Fruit fly (Drosophila melanogaster) whole organism, prepupa: ENCODE results near the gene CG6398.
A peak's percentile ranks its signal among the peaks of the same experiment; 100 is the strongest.

Experiments used
- CG10631 ChIP-seq: fragments of 200-800 bp; sonication (Bioruptor generic); optimal IDR thresholded peaks from 2 replicates; lab custom pipeline; 2016; ENCODE audit warnings: missing biosample characterization, missing genetic modification characterization
- CG10669 ChIP-seq: fragments of 200-800 bp; sonication (Bioruptor generic); optimal IDR thresholded peaks from 3 replicates; lab custom pipeline; 2018; ENCODE audit warnings: missing biosample characterization, mild to moderate bottlenecking, missing genetic modification characterization, moderate library complexity
- CG11294 ChIP-seq: fragments of 200-800 bp; sonication (Bioruptor generic); IDR thresholded peaks from 2 replicates; pipeline ENCODE4 v1.3.6; 2022; ENCODE audit warnings: missing biosample characterization, missing genetic modification characterization
- CG11762 ChIP-seq: fragments of 200-800 bp; sonication (Bioruptor generic); optimal IDR thresholded peaks from 3 replicates; lab custom pipeline; 2016; ENCODE audit warnings: missing biosample characterization, missing genetic modification characterization; ENCODE audit not compliant: insufficient read depth
- CG11902 ChIP-seq: fragments of 200-800 bp; sonication (Bioruptor generic); optimal IDR thresholded peaks from 3 replicates; lab custom pipeline; 2016; ENCODE audit warnings: missing biosample characterization, missing genetic modification characterization
- CG15336 ChIP-seq: fragments of 200-800 bp; sonication (Bioruptor generic); IDR thresholded peaks from 2 replicates; pipeline ENCODE4 v1.3.6; 2022; ENCODE audit warnings: missing biosample characterization, missing genetic modification characterization
- CG1621 ChIP-seq: fragments of 200-800 bp; sonication (Bioruptor generic); optimal IDR thresholded peaks from 3 replicates; lab custom pipeline; 2018; ENCODE audit warnings: missing biosample characterization, mild to moderate bottlenecking, missing genetic modification characterization
- CG16779 ChIP-seq: fragments of 200-800 bp; sonication (Bioruptor generic); optimal IDR thresholded peaks from 3 replicates; lab custom pipeline; 2017; ENCODE audit warnings: missing biosample characterization, mild to moderate bottlenecking, missing genetic modification characterization
- CG32006 ChIP-seq: fragments of 200-800 bp; sonication (Bioruptor generic); optimal IDR thresholded peaks from 3 replicates; lab custom pipeline; 2017; ENCODE audit warnings: missing biosample characterization, mild to moderate bottlenecking, missing genetic modification characterization
- CG34406 ChIP-seq: fragments of 200-800 bp; sonication (Bioruptor generic); optimal IDR thresholded peaks from 3 replicates; lab custom pipeline; 2016; ENCODE audit warnings: missing biosample characterization, missing genetic modification characterization
- CG3919 ChIP-seq: fragments of 200-800 bp; sonication (Bioruptor generic); optimal IDR thresholded peaks from 3 replicates; lab custom pipeline; 2016; ENCODE audit warnings: missing biosample characterization, missing genetic modification characterization
- CG4318 ChIP-seq: fragments of 200-800 bp; sonication (Bioruptor generic); optimal IDR thresholded peaks from 3 replicates; lab custom pipeline; 2017; ENCODE audit warnings: missing biosample characterization, mild to moderate bottlenecking, missing genetic modification characterization
- CG6163 ChIP-seq: fragments of 200-800 bp; sonication (Bioruptor generic); IDR thresholded peaks from 3 replicates; pipeline ENCODE4 v1.3.6; 2022; ENCODE audit warnings: missing biosample characterization, missing genetic modification characterization
- CG6276 ChIP-seq: fragments of 200-800 bp; sonication (Bioruptor generic); optimal IDR thresholded peaks from 2 replicates; lab custom pipeline; 2017; ENCODE audit warnings: missing biosample characterization, mild to moderate bottlenecking, missing genetic modification characterization
- CG6808 ChIP-seq: fragments of 200-800 bp; sonication (Bioruptor generic); optimal IDR thresholded peaks from 3 replicates; lab custom pipeline; 2017; ENCODE audit warnings: missing biosample characterization, missing genetic modification characterization, mild to moderate bottlenecking, moderate library complexity, missing genetic modification reagents
- CG6854 ChIP-seq: fragments of 200-800 bp; sonication (Bioruptor generic); optimal IDR thresholded peaks from 2 replicates; lab custom pipeline; 2017; ENCODE audit warnings: missing biosample characterization, mild to moderate bottlenecking, missing genetic modification characterization
- CG7368 ChIP-seq: fragments of 200-800 bp; sonication (Bioruptor generic); optimal IDR thresholded peaks from 3 replicates; lab custom pipeline; 2016; ENCODE audit warnings: missing biosample characterization, missing genetic modification characterization
- CG8119 ChIP-seq: fragments of 200-800 bp; sonication (Bioruptor generic); IDR thresholded peaks from 3 replicates; pipeline ENCODE4 v1.3.6; 2022; ENCODE audit warnings: missing biosample characterization, missing genetic modification characterization
- CG8319 ChIP-seq: fragments of 200-800 bp; sonication (Bioruptor generic); optimal IDR thresholded peaks from 3 replicates; lab custom pipeline; 2016; ENCODE audit warnings: missing biosample characterization, missing genetic modification characterization
- CG9139 ChIP-seq: fragments of 200-800 bp; sonication (Bioruptor generic); optimal IDR thresholded peaks from 3 replicates; lab custom pipeline; 2017; ENCODE audit warnings: missing biosample characterization, mild to moderate bottlenecking, missing genetic modification characterization
- Eip75B ChIP-seq: fragments of 200-800 bp; sonication (Bioruptor generic); optimal IDR thresholded peaks from 3 replicates; lab custom pipeline; 2016; ENCODE audit warnings: missing biosample characterization, missing genetic modification characterization
- Eip78C ChIP-seq: fragments of 200-800 bp; sonication (Bioruptor generic); peaks from one replicate; lab custom pipeline; 2016; ENCODE audit warnings: missing biosample characterization, missing genetic modification characterization
- Eip93F ChIP-seq: fragments of 200-800 bp; sonication (Bioruptor generic); optimal IDR thresholded peaks from 2 replicates; lab custom pipeline; 2016; ENCODE audit warnings: missing biosample characterization, mild to moderate bottlenecking, missing genetic modification characterization
- Ets21C ChIP-seq: fragments of 200-800 bp; sonication (Bioruptor generic); optimal IDR thresholded peaks from 3 replicates; lab custom pipeline; 2016; ENCODE audit warnings: missing biosample characterization, missing genetic modification characterization
- Gug ChIP-seq: fragments of 200-800 bp; sonication (Bioruptor generic); IDR thresholded peaks from 2 replicates; pipeline ENCODE4 v1.3.6; 2022; ENCODE audit warnings: missing biosample characterization, missing genetic modification characterization
- Hr38 ChIP-seq: sonication (Bioruptor generic); optimal IDR thresholded peaks from 2 replicates; lab custom pipeline; 2016; ENCODE audit warnings: missing biosample characterization, missing genetic modification characterization
- Hr39 ChIP-seq: fragments of 200-800 bp; sonication (Bioruptor generic); optimal IDR thresholded peaks from 2 replicates; lab custom pipeline; 2016; ENCODE audit warnings: missing biosample characterization, missing genetic modification characterization
- Hr4 ChIP-seq: fragments of 200-800 bp; sonication (Bioruptor generic); optimal IDR thresholded peaks from 3 replicates; lab custom pipeline; 2016; ENCODE audit warnings: missing biosample characterization, missing genetic modification characterization
- Lpt ChIP-seq: fragments of 200-800 bp; sonication (Bioruptor generic); optimal IDR thresholded peaks from 3 replicates; lab custom pipeline; 2016; ENCODE audit warnings: missing biosample characterization, missing genetic modification characterization
- Met ChIP-seq: fragments of 200-800 bp; sonication (Bioruptor generic); optimal IDR thresholded peaks from 3 replicates; lab custom pipeline; 2016; ENCODE audit warnings: missing biosample characterization, missing genetic modification characterization
- OdsH ChIP-seq: fragments of 200-800 bp; sonication (Bioruptor generic); optimal IDR thresholded peaks from 3 replicates; lab custom pipeline; 2016; ENCODE audit warnings: missing biosample characterization, missing genetic modification characterization
- Smox ChIP-seq: fragments of 200-800 bp; sonication (Bioruptor generic); optimal IDR thresholded peaks from 3 replicates; lab custom pipeline; 2016; ENCODE audit warnings: missing biosample characterization, missing genetic modification characterization
- Sox102F ChIP-seq: fragments of 200-800 bp; sonication (Bioruptor generic); optimal IDR thresholded peaks from 2 replicates; lab custom pipeline; 2016; ENCODE audit warnings: missing biosample characterization, mild to moderate bottlenecking, missing genetic modification characterization
- Sox14 ChIP-seq: fragments of 200-800 bp; sonication (Bioruptor generic); optimal IDR thresholded peaks from 3 replicates; lab custom pipeline; 2016; ENCODE audit warnings: missing biosample characterization, missing genetic modification characterization
- Sox15 ChIP-seq: fragments of 200-800 bp; sonication (Bioruptor generic); optimal IDR thresholded peaks from 3 replicates; lab custom pipeline; 2016; ENCODE audit warnings: missing biosample characterization, missing genetic modification characterization
- achi ChIP-seq: fragments of 200-800 bp; sonication (Bioruptor generic); optimal IDR thresholded peaks from 3 replicates; lab custom pipeline; 2016; ENCODE audit warnings: missing biosample characterization, missing genetic modification characterization
- acj6 ChIP-seq: fragments of 200-800 bp; sonication (Bioruptor generic); optimal IDR thresholded peaks from 3 replicates; lab custom pipeline; 2016; ENCODE audit warnings: missing biosample characterization, missing genetic modification characterization
- dac ChIP-seq: fragments of 200-800 bp; sonication (Bioruptor generic); optimal IDR thresholded peaks from 2 replicates; lab custom pipeline; 2017; ENCODE audit warnings: missing biosample characterization, mild to moderate bottlenecking, missing genetic modification characterization
- dsx ChIP-seq: fragments of 200-800 bp; optimal IDR thresholded peaks from 3 replicates; lab custom pipeline; 2019; ENCODE audit warnings: missing biosample characterization, mild to moderate bottlenecking, missing genetic modification characterization, moderate library complexity; ENCODE audit not compliant: poor library complexity, severe bottlenecking
- esn ChIP-seq: fragments of 200-800 bp; sonication (Bioruptor generic); optimal IDR thresholded peaks from 2 replicates; lab custom pipeline; 2016; ENCODE audit warnings: missing biosample characterization, mild to moderate bottlenecking, missing genetic modification characterization, moderate library complexity
- fd59A ChIP-seq: fragments of 200-800 bp; sonication (Bioruptor generic); optimal IDR thresholded peaks from 2 replicates; lab custom pipeline; 2017; ENCODE audit warnings: missing biosample characterization, mild to moderate bottlenecking, missing genetic modification characterization, missing genetic modification reagents
- fd85E ChIP-seq: fragments of 200-800 bp; sonication (Bioruptor generic); optimal IDR thresholded peaks from 3 replicates; lab custom pipeline; 2016; ENCODE audit warnings: missing biosample characterization, missing genetic modification characterization
- lz ChIP-seq: fragments of 200-800 bp; sonication (Bioruptor generic); optimal IDR thresholded peaks from 3 replicates; lab custom pipeline; 2016; ENCODE audit warnings: missing biosample characterization, missing genetic modification characterization
- net ChIP-seq: fragments of 200-800 bp; sonication (Bioruptor generic); optimal IDR thresholded peaks from 3 replicates; lab custom pipeline; 2016; ENCODE audit warnings: missing biosample characterization, missing genetic modification characterization
- pdm3 ChIP-seq: fragments of 200-800 bp; sonication (Bioruptor generic); optimal IDR thresholded peaks from 3 replicates; lab custom pipeline; 2016; ENCODE audit warnings: missing biosample characterization, missing genetic modification characterization
- salr ChIP-seq, 2 experiments: fragments of 200-800 bp; sonication (Bioruptor generic); optimal IDR thresholded peaks; 3 replicates each; lab custom pipeline; 2016 to 2018; ENCODE audit warnings: missing biosample characterization in 2 of 2, missing genetic modification characterization in 2 of 2, mild to moderate bottlenecking in 1 of 2
- spab ChIP-seq: fragments of 200-800 bp; sonication (Bioruptor generic); optimal IDR thresholded peaks from 2 replicates; lab custom pipeline; 2017; ENCODE audit warnings: missing biosample characterization, mild to moderate bottlenecking, missing genetic modification characterization, missing genetic modification reagents
- ss ChIP-seq, 2 experiments: fragments of 200-800 bp; sonication (Bioruptor generic); optimal IDR thresholded peaks; 2 replicates in 1 of 2; 3 replicates in 1 of 2; lab custom pipeline; 2017 to 2018; ENCODE audit warnings: mild to moderate bottlenecking in 2 of 2, missing biosample characterization in 2 of 2, missing genetic modification characterization in 2 of 2, moderate library complexity in 1 of 2
- svp ChIP-seq: fragments of 200-800 bp; sonication (Bioruptor generic); peaks from one replicate; lab custom pipeline; 2016; ENCODE audit warnings: missing biosample characterization, missing genetic modification characterization
- topi ChIP-seq: fragments of 200-800 bp; sonication (Bioruptor generic); optimal IDR thresholded peaks from 3 replicates; lab custom pipeline; 2016; ENCODE audit warnings: missing biosample characterization, missing genetic modification characterization
- vri ChIP-seq: fragments of 200-800 bp; sonication (Bioruptor generic); optimal IDR thresholded peaks from 3 replicates; lab custom pipeline; 2016; ENCODE audit warnings: missing biosample characterization, mild to moderate bottlenecking, missing genetic modification characterization

CG6398 gene

DNA sequence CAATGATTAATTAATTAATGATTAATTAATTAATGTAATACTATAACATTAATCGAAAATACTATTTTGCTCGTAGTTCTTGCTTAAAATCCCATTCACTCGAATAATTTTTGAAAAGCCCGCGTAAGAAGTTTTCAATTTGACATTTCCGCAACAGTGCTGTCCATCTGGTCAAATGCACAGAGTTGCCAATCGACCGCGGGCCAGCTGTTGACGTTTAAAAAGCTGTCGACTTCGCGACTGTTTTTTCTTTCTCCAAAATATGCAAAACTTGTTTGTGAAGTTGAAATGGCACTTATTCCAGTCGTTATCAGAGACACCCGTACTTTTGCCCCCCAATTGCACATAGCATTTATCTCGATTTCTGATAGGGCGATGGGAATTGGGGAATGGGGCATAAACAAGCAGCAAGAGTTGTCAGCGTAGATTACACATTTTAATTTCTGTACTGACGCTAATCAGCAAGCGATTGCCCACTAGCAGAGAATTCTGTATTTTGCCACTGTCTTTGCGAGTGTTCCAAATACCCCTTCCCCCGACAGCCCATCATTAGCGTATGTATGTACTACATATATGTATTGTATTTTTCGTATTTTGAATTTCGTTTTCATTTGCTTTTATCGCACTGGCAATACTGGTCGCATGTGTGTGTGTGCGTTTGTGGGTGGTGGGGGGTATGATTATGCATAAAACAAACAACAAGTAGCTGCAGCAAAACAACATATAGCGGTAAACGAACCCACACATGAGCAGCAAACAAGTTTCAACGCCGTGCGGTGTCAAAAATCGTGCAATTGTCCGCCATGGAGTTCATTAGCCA is 26.0 kb downstream of the CG6398 start, which contains the start of gene Srx:
Srx (plus strand) TSS at position 517 of the 820 bp plus-strand sequence.
- TF ChIP-seq ss (GFP tag; optimal IDR thresholded peaks at IDR 0.05; lab: Kevin White, UChicago): peak in 1 of 2 experiments; percentile 52
- TF ChIP-seq Lpt (GFP tag; lab: Kevin White, UChicago): no peak
- no peak for TF ChIP-seq spab (GFP tag; lab: Kevin White, UChicago)
- peak; percentile 79 for TF ChIP-seq vri (GFP tag; lab: Kevin White, UChicago)
- TF ChIP-seq CG3919 (GFP tag; lab: Kevin White, UChicago): no peak
- 0 out of 3 replicates have a peak, but pooled peaks have one; percentile 38 for TF ChIP-seq CG6163
- TF ChIP-seq CG8319: no peak
- TF ChIP-seq Sox15 (GFP tag; lab: Kevin White, UChicago): peak; percentile 30
- no peak for TF ChIP-seq Met
- no peak for TF ChIP-seq CG4318
- TF ChIP-seq CG8119 (GFP tag; lab: Robert Waterston, UW): peak; percentile 49; the same call in 1 of the 3 replicates
- TF ChIP-seq topi (GFP tag; lab: Kevin White, UChicago): peak; percentile 21
- no peak for TF ChIP-seq Eip75B (GFP tag; lab: Kevin White, UChicago)
- TF ChIP-seq dsx (GFP tag; lab: Kevin White, UChicago): peak; percentile 18
- TF ChIP-seq achi (GFP tag; lab: Kevin White, UChicago): peak; percentile 99
- no peak for TF ChIP-seq CG16779 (tag; lab: Kevin White, UChicago)
- no peak for TF ChIP-seq CG11762 (GFP tag; lab: Kevin White, UChicago)
- TF ChIP-seq net: peak; percentile 28
- TF ChIP-seq CG10631: no peak
- TF ChIP-seq Hr38 (GFP tag; lab: Kevin White, UChicago): no peak
- TF ChIP-seq CG10669 (GFP tag; lab: Kevin White, UChicago): no peak
- no peak for TF ChIP-seq CG34406 (GFP tag; lab: Kevin White, UChicago)
- no peak for TF ChIP-seq lz (GFP tag; lab: Kevin White, UChicago)
- TF ChIP-seq CG6854 (GFP tag; lab: Kevin White, UChicago): no peak
- no peak for TF ChIP-seq Gug
- no peak for TF ChIP-seq Hr4 (GFP tag; lab: Kevin White, UChicago)
- TF ChIP-seq CG6276 (GFP tag; lab: Kevin White, UChicago): no peak
- peak; percentile 60 for TF ChIP-seq CG6808 (GFP tag; lab: Kevin White, UChicago)
- TF ChIP-seq CG1621 (tag; lab: Kevin White, UChicago): no peak
- TF ChIP-seq acj6 (GFP tag; lab: Kevin White, UChicago): peak; percentile 15
- TF ChIP-seq fd85E (GFP tag; lab: Kevin White, UChicago): no peak
- no peak for TF ChIP-seq OdsH
- TF ChIP-seq dac: peak; percentile 7
- TF ChIP-seq CG32006: no peak
- no peak for TF ChIP-seq salr (GFP tag; optimal IDR thresholded peaks at IDR 0.05; lab: Kevin White, UChicago)
- no peak for TF ChIP-seq svp (GFP tag; lab: Kevin White, UChicago)
- TF ChIP-seq fd59A (GFP tag; lab: Kevin White, UChicago): no peak
- peak; percentile 50 for TF ChIP-seq CG15336 (GFP tag; lab: Robert Waterston, UW)
- TF ChIP-seq Smox (GFP tag; lab: Kevin White, UChicago): no peak
- TF ChIP-seq esn (GFP tag; lab: Kevin White, UChicago): peak; percentile 50
- no peak for TF ChIP-seq CG11294 (GFP tag; lab: Robert Waterston, UW)
- TF ChIP-seq Ets21C: no peak
- TF ChIP-seq pdm3 (GFP tag; lab: Kevin White, UChicago): no peak
- no peak for TF ChIP-seq CG9139 (GFP tag; lab: Kevin White, UChicago)
- TF ChIP-seq CG11902 (GFP tag; lab: Kevin White, UChicago): no peak
- TF ChIP-seq Sox14: peak; percentile 23
- no peak for TF ChIP-seq CG7368
- TF ChIP-seq Eip78C (GFP tag; lab: Kevin White, UChicago): peak; percentile 65
- TF ChIP-seq Eip93F (GFP tag; lab: Kevin White, UChicago): peak; percentile 54
- no peak for TF ChIP-seq Sox102F
- peak; percentile 35 for TF ChIP-seq Hr39 (GFP tag; lab: Kevin White, UChicago)
